Fruit fly (Drosophila melanogaster) whole organism, embryonic: Measurements from ENCODE around the gene GstD7.

Experiments
- Aef1 ChIP-seq: fragments of 200-800 bp; sonication (Bioruptor generic); IDR thresholded peaks from 3 replicates; pipeline ENCODE4 v1.3.6; 2022; ENCODE audit warnings: missing biosample characterization, missing genetic modification characterization
- Blimp-1 ChIP-seq: fragments of 200-800 bp; sonication (Bioruptor generic); optimal IDR thresholded peaks from 3 replicates; lab custom pipeline; 2018; ENCODE audit warnings: missing biosample characterization, missing genetic modification characterization, mild to moderate bottlenecking, moderate library complexity, missing genetic modification reagents
- CG13123 ChIP-seq: fragments of 200-800 bp; sonication (Bioruptor generic); optimal IDR thresholded peaks from 2 replicates; lab custom pipeline; 2016; ENCODE audit warnings: missing biosample characterization, missing genetic modification characterization
- CG13424 ChIP-seq: fragments of 200-800 bp; sonication (Bioruptor generic); optimal IDR thresholded peaks from 2 replicates; lab custom pipeline; 2019; ENCODE audit warnings: missing biosample characterization, mild to moderate bottlenecking, missing genetic modification characterization, moderate library complexity
- CG17359 ChIP-seq: fragments of 200-800 bp; sonication (Bioruptor generic); optimal IDR thresholded peaks from 3 replicates; lab custom pipeline; 2018; ENCODE audit warnings: missing biosample characterization, mild to moderate bottlenecking, missing genetic modification characterization, moderate library complexity
- CG2199 ChIP-seq: fragments of 200-800 bp; sonication (Bioruptor generic); IDR thresholded peaks from 3 replicates; pipeline ENCODE4 v1.3.6; 2022; ENCODE audit warnings: missing biosample characterization, missing genetic modification characterization
- CG31388 ChIP-seq: fragments of 200-800 bp; sonication (Bioruptor generic); optimal IDR thresholded peaks from 2 replicates; lab custom pipeline; 2016; ENCODE audit warnings: missing biosample characterization, missing genetic modification characterization
- CG3163 ChIP-seq: fragments of 200-800 bp; sonication (Bioruptor generic); optimal IDR thresholded peaks from 3 replicates; lab custom pipeline; 2016; ENCODE audit warnings: missing biosample characterization, missing genetic modification characterization
- CG32532 ChIP-seq: fragments of 200-800 bp; sonication (Bioruptor generic); IDR thresholded peaks from 2 replicates; pipeline ENCODE4 v1.3.6; 2022; ENCODE audit warnings: missing biosample characterization, missing genetic modification characterization
- CG32772 ChIP-seq: fragments of 200-800 bp; sonication (Bioruptor generic); IDR thresholded peaks from 2 replicates; pipeline ENCODE4 v1.3.6; 2022; ENCODE audit warnings: missing biosample characterization, missing genetic modification characterization
- CG6175 ChIP-seq: fragments of 200-800 bp; sonication (Bioruptor generic); IDR thresholded peaks from 3 replicates; pipeline ENCODE4 v1.3.6; 2022; ENCODE audit warnings: missing biosample characterization, missing genetic modification characterization
- CG6654 ChIP-seq: fragments of 200-800 bp; sonication (Bioruptor generic); optimal IDR thresholded peaks from 2 replicates; lab custom pipeline; 2017; ENCODE audit warnings: missing biosample characterization, mild to moderate bottlenecking, missing genetic modification characterization
- CG7357 ChIP-seq: fragments of 200-800 bp; sonication (Bioruptor generic); IDR thresholded peaks from 3 replicates; pipeline ENCODE4 v1.3.6; 2022; ENCODE audit warnings: missing biosample characterization, missing genetic modification characterization
- CG7928 ChIP-seq: fragments of 200-800 bp; sonication (Bioruptor generic); optimal IDR thresholded peaks from 2 replicates; lab custom pipeline; 2017; ENCODE audit warnings: missing biosample characterization, mild to moderate bottlenecking, missing genetic modification characterization
- CG8290 ChIP-seq, 3 experiments: fragments of 200-800 bp; sonication (Bioruptor generic); optimal IDR thresholded peaks; 2 replicates each; lab custom pipeline; 2016 to 2019; ENCODE audit warnings: missing biosample characterization in 3 of 3, missing genetic modification characterization in 3 of 3, mild to moderate bottlenecking in 2 of 3, moderate library complexity in 1 of 3
- CG9609 ChIP-seq: fragments of 200-800 bp; sonication (Bioruptor generic); optimal IDR thresholded peaks from 3 replicates; lab custom pipeline; 2016; ENCODE audit warnings: missing biosample characterization, missing genetic modification characterization
- Dek ChIP-seq: fragments of 200-800 bp; sonication (Bioruptor generic); optimal IDR thresholded peaks from 3 replicates; lab custom pipeline; 2019; ENCODE audit warnings: missing biosample characterization, mild to moderate bottlenecking, missing genetic modification characterization, moderate library complexity
- Dfd ChIP-seq, 2 experiments: fragments of >200 bp; optimal IDR thresholded peaks; 2 replicates each; lab custom pipeline; 2017; ENCODE audit warnings: missing biosample characterization in 2 of 2, missing genetic modification characterization in 2 of 2
- ERR ChIP-seq: fragments of 200-800 bp; sonication (Bioruptor generic); optimal IDR thresholded peaks from 2 replicates; lab custom pipeline; 2016; ENCODE audit warnings: missing biosample characterization, missing genetic modification characterization
- Eip74EF ChIP-seq, 2 experiments: fragments of 200-800 bp in 1 of 2; fragments of >200 bp in 1 of 2; sonication (Bioruptor generic) in 1 of 2; optimal IDR thresholded peaks; 2 replicates each; lab custom pipeline; 2017 to 2019; ENCODE audit warnings: missing biosample characterization in 2 of 2, missing genetic modification characterization in 2 of 2, mild to moderate bottlenecking in 1 of 2, moderate library complexity in 1 of 2
- Fer1 ChIP-seq: fragments of 200-800 bp; sonication (Bioruptor generic); optimal IDR thresholded peaks from 2 replicates; lab custom pipeline; 2017; ENCODE audit warnings: missing biosample characterization, mild to moderate bottlenecking, missing genetic modification characterization
- Fer2 ChIP-seq: fragments of 200-800 bp; sonication (Bioruptor generic); optimal IDR thresholded peaks from 2 replicates; lab custom pipeline; 2018; ENCODE audit warnings: missing biosample characterization, mild to moderate bottlenecking, missing genetic modification characterization, moderate library complexity
- Hey ChIP-seq: fragments of 200-800 bp; sonication (Bioruptor generic); optimal IDR thresholded peaks from 3 replicates; lab custom pipeline; 2018; ENCODE audit warnings: missing biosample characterization, mild to moderate bottlenecking, missing genetic modification characterization
- Jarid2 ChIP-seq: fragments of 200-800 bp; sonication (Bioruptor generic); optimal IDR thresholded peaks from 3 replicates; lab custom pipeline; 2017; ENCODE audit warnings: mild to moderate bottlenecking, missing biosample characterization, missing genetic modification reagents, missing genetic modification characterization
- Lpt ChIP-seq: fragments of >200 bp; optimal IDR thresholded peaks from 2 replicates; lab custom pipeline; 2018; ENCODE audit warnings: missing biosample characterization, missing genetic modification characterization
- Meics ChIP-seq: fragments of 200-800 bp; sonication (Bioruptor generic); optimal IDR thresholded peaks from 2 replicates; lab custom pipeline; 2017; ENCODE audit warnings: missing biosample characterization, mild to moderate bottlenecking, missing genetic modification characterization
- NC2α ChIP-seq: fragments of 200-800 bp; sonication (Bioruptor generic); optimal IDR thresholded peaks from 2 replicates; lab custom pipeline; 2016; ENCODE audit warnings: missing biosample characterization, missing genetic modification characterization
- Neu2 ChIP-seq: fragments of 200-800 bp; sonication (Bioruptor generic); optimal IDR thresholded peaks from 3 replicates; lab custom pipeline; 2016; ENCODE audit warnings: missing biosample characterization, missing genetic modification characterization, borderline replicate concordance
- Scr ChIP-seq: fragments of 200-800 bp; sonication (Bioruptor generic); IDR thresholded peaks from 2 replicates; pipeline ENCODE4 v1.3.6; 2022; ENCODE audit warnings: missing biosample characterization, missing genetic modification characterization; ENCODE audit not compliant: partially characterized antibody
- Sry-δ ChIP-seq: fragments of 200-800 bp; sonication (Bioruptor generic); optimal IDR thresholded peaks from 2 replicates; lab custom pipeline; 2016; ENCODE audit warnings: missing biosample characterization, missing genetic modification characterization
- Xrp1 ChIP-seq: fragments of 200-800 bp; sonication (Bioruptor generic); IDR thresholded peaks from 2 replicates; pipeline ENCODE4 v1.3.6; 2022; ENCODE audit warnings: missing biosample characterization, missing genetic modification characterization
- aop ChIP-seq: fragments of 200-800 bp; sonication (Bioruptor generic); IDR thresholded peaks from 2 replicates; pipeline ENCODE4 v1.3.6; 2022; ENCODE audit warnings: missing biosample characterization, missing genetic modification characterization
- ap ChIP-seq: fragments of 200-800 bp; sonication (Bioruptor generic); IDR thresholded peaks from 2 replicates; pipeline ENCODE4 v1.3.6; 2022; ENCODE audit warnings: missing biosample characterization, missing genetic modification characterization
- chinmo ChIP-seq: fragments of 200-800 bp; sonication (Bioruptor generic); IDR thresholded peaks from 4 replicates; pipeline ENCODE4 v1.3.6; 2022; ENCODE audit warnings: missing biosample characterization, missing genetic modification characterization; ENCODE audit not compliant: partially characterized antibody
- chn ChIP-seq: fragments of 200-800 bp; sonication (Bioruptor generic); optimal IDR thresholded peaks from 2 replicates; lab custom pipeline; 2016; ENCODE audit warnings: missing biosample characterization, missing genetic modification characterization
- crp ChIP-seq, 2 experiments: fragments of 200-800 bp; sonication (Bioruptor generic); optimal IDR thresholded peaks; 2 replicates in 1 of 2; 3 replicates in 1 of 2; lab custom pipeline; 2017; ENCODE audit warnings: missing biosample characterization in 2 of 2, missing genetic modification characterization in 2 of 2, mild to moderate bottlenecking in 1 of 2, moderate library complexity in 1 of 2
- cwo ChIP-seq: fragments of 200-800 bp; sonication (Bioruptor generic); optimal IDR thresholded peaks from 3 replicates; lab custom pipeline; 2017; ENCODE audit warnings: missing biosample characterization, missing genetic modification characterization, mild to moderate bottlenecking, moderate library complexity, missing genetic modification reagents
- jumu ChIP-seq: fragments of 200-800 bp; sonication (Bioruptor generic); optimal IDR thresholded peaks from 3 replicates; lab custom pipeline; 2016; ENCODE audit warnings: missing biosample characterization, missing genetic modification characterization
- klu ChIP-seq: fragments of 200-800 bp; sonication (Bioruptor generic); IDR thresholded peaks from 2 replicates; pipeline ENCODE4 v1.3.6; 2022; ENCODE audit warnings: missing biosample characterization, missing genetic modification characterization
- luna ChIP-seq: fragments of 200-800 bp; sonication (Bioruptor generic); optimal IDR thresholded peaks from 2 replicates; lab custom pipeline; 2016; ENCODE audit warnings: missing biosample characterization, missing genetic modification characterization
- odd ChIP-seq: fragments of 200-800 bp; sonication (Bioruptor generic); optimal IDR thresholded peaks from 2 replicates; lab custom pipeline; 2017; ENCODE audit warnings: missing biosample characterization, mild to moderate bottlenecking, missing genetic modification characterization
- p53 ChIP-seq: fragments of 200-800 bp; sonication (Bioruptor generic); optimal IDR thresholded peaks from 2 replicates; lab custom pipeline; 2016; ENCODE audit warnings: missing biosample characterization, missing genetic modification characterization
- pb ChIP-seq: fragments of 200-800 bp; sonication (Bioruptor generic); optimal IDR thresholded peaks from 3 replicates; lab custom pipeline; 2016; ENCODE audit warnings: missing biosample characterization, missing genetic modification characterization
- repo ChIP-seq: fragments of 200-800 bp; sonication (Bioruptor generic); optimal IDR thresholded peaks from 2 replicates; lab custom pipeline; 2016; ENCODE audit warnings: missing biosample characterization, missing genetic modification characterization
- scrt ChIP-seq: fragments of 200-800 bp; sonication (Bioruptor generic); optimal IDR thresholded peaks from 2 replicates; lab custom pipeline; 2018; ENCODE audit warnings: missing biosample characterization, mild to moderate bottlenecking, missing genetic modification characterization, moderate library complexity
- sima ChIP-seq: fragments of 200-800 bp; sonication (Bioruptor generic); optimal IDR thresholded peaks from 2 replicates; lab custom pipeline; 2016; ENCODE audit warnings: missing biosample characterization, missing genetic modification characterization
- sisA ChIP-seq: fragments of 200-800 bp; sonication (Bioruptor generic); IDR thresholded peaks from 2 replicates; pipeline ENCODE4 v1.3.6; 2022; ENCODE audit warnings: missing biosample characterization, missing genetic modification characterization
- sna ChIP-seq: fragments of 200-800 bp; sonication (Bioruptor generic); IDR thresholded peaks from 2 replicates; pipeline ENCODE4 v1.3.6; 2022; ENCODE audit warnings: missing biosample characterization, missing genetic modification characterization; ENCODE audit not compliant: partially characterized antibody
- trem ChIP-seq: fragments of 200-800 bp; optimal IDR thresholded peaks from 3 replicates; lab custom pipeline; 2019; ENCODE audit warnings: missing biosample characterization, mild to moderate bottlenecking, missing genetic modification characterization, moderate library complexity

The GstD7 gene

DNA sequence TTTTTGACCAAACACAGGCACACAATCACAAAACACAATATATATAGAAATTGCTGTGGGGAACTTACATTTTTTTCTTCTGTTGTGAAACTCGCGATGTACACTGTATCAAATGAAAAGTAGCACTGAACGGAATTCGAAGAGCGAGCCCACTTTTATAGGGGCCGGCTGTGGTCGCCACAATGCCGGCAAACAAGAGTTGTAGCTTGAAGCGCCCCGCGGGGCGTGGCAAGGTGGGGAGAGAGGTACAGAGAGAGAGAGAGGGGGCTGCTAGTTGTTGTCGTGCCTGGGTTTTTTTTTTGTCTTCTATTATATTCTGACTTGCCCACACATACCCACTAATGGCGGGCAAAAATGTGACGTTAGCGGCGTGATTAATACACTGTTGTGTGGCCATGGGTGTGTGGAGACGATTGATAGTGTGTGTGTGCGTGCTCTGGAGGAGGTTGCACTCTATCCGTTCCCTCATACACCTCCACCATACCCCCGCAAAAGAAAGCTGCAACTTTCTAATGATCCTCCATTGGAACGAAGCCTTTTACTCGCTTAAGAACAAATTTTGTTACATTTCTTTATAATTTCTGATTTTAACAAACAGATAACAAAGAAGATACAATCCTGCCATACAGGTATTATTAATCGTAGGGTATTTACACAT is 9.0 kb upstream of the GstD7 start, which contains the start of gene GstD1 (continued):
- TF ChIP-seq sna (GFP tag; lab: Robert Waterston, UW) (0 out of 2 replicates have a peak, but pooled peaks have one; percentile 38), ap (no peak), Lpt (GFP tag; lab: Kevin White, UChicago) (no peak), repo (GFP tag; lab: Kevin White, UChicago) (peak; percentile 33), cwo (GFP tag; lab: Kevin White, UChicago) (peak; percentile 47), CG13424 (tag; lab: Kevin White, UChicago) (peak; percentile 25), CG31388 (GFP tag; lab: Kevin White, UChicago) (no peak), CG9609 (GFP tag; lab: Kevin White, UChicago) (no peak), chn (GFP tag; lab: Kevin White, UChicago) (peak; percentile 30), CG8290 (GFP tag; optimal IDR thresholded peaks at IDR 0.05; lab: Kevin White, UChicago) (no peak), CG8290 (tag; optimal IDR thresholded peaks at IDR 0.05; lab: Kevin White, UChicago) (peak in 1 of 2 experiments; percentile 34), crp (GFP tag; optimal IDR thresholded peaks at IDR 0.05; lab: Kevin White, UChicago) (no peak), CG3163 (GFP tag; lab: Kevin White, UChicago) (peak; percentile 95), CG17359 (tag; lab: Kevin White, UChicago) (peak; percentile 8), Eip74EF (GFP tag; optimal IDR thresholded peaks at IDR 0.05; lab: Kevin White, UChicago) (peak in 1 of 2 experiments; percentile 9), CG2199 (GFP tag; lab: Robert Waterston, UW) (peak; percentile 90; the same call in 2 of the 3 replicates), Scr (GFP tag; lab: Robert Waterston, UW) (peak; percentile 40), Hey (tag; lab: Kevin White, UChicago) (peak; percentile 18), sisA (GFP tag; lab: Robert Waterston, UW) (no peak), Fer2 (tag; lab: Kevin White, UChicago) (no peak), Fer1 (GFP tag; lab: Kevin White, UChicago) (peak; percentile 38), luna (peak; percentile 26), scrt (peak; percentile 35), sima (GFP tag; lab: Kevin White, UChicago) (no peak), CG6175 (GFP tag; lab: Robert Waterston, UW) (peak; percentile 92), CG32532 (GFP tag; lab: Robert Waterston, UW) (peak; percentile 40; the same call in 1 of the 2 replicates), Blimp-1 (peak; percentile 23), klu (GFP tag; lab: Robert Waterston, UW) (no peak), CG6654 (GFP tag; lab: Kevin White, UChicago) (peak; percentile 34), Aef1 (GFP tag; lab: Robert Waterston, UW) (peak; percentile 71; the same call in 2 of the 3 replicates), Sry-δ (no peak), Meics (GFP tag; lab: Kevin White, UChicago) (peak; percentile 73), Xrp1 (GFP tag; lab: Robert Waterston, UW) (0 out of 2 replicates have a peak, but pooled peaks have one; percentile 35), aop (GFP tag; lab: Robert Waterston, UW) (no peak), Neu2 (GFP tag; lab: Kevin White, UChicago) (no peak), p53 (GFP tag; lab: Kevin White, UChicago) (no peak), CG13123 (GFP tag; lab: Kevin White, UChicago) (no peak), CG32772 (peak; percentile 76), CG7357 (GFP tag; lab: Robert Waterston, UW) (no peak), Jarid2 (GFP tag; lab: Kevin White, UChicago) (peak; percentile 90), Dfd (GFP tag; optimal IDR thresholded peaks at IDR 0.05; lab: Kevin White, UChicago) (no peak), jumu (GFP tag; lab: Kevin White, UChicago) (peak; percentile 39), odd (no peak), pb (peak; percentile 35), CG7928 (peak; percentile 52), NC2α (GFP tag; lab: Kevin White, UChicago) (peak; percentile 50), chinmo (GFP tag; lab: Robert Waterston, UW) (peak; percentile 90), trem (tag; lab: Kevin White, UChicago) (peak; percentile 5), Dek (peak; percentile 33), ERR (GFP tag; lab: Kevin White, UChicago) (peak; percentile 66)
